Fruit fly (Drosophila melanogaster): ENCODE measurements around the gene CG5196.

- TF ChIP-seq ttk (optimal IDR thresholded peaks at IDR 0.05), result no peak
- no peak for TF ChIP-seq h (optimal IDR thresholded peaks at IDR 0.05)
Observed at dm6 chr3R:12423997-12424396, 15.9 kb downstream of the CG5196 start.

Measured in Kc167 (cell line).